Worm (Caenorhabditis elegans) whole organism, young adult: Measurements from ENCODE around the gene vps-29.

ENCODE experiments used
- B0019.2 ChIP-seq: fragments of 200-800 bp; sonication (Bioruptor generic); conservative IDR thresholded peaks from 2 replicates; pipeline ENCODE4 v1.3.6; 2022; ENCODE audit warnings: missing genetic modification reagents, missing genetic modification characterization, missing compliant biosample characterization
- B0261.1 ChIP-seq: sonication (generic microtip); optimal IDR thresholded peaks from 2 replicates; lab custom pipeline; 2016; ENCODE audit warnings: mild to moderate bottlenecking, missing genetic modification characterization, moderate library complexity, missing compliant biosample characterization
- F33H1.4 ChIP-seq: fragments of 200-800 bp; sonication (Bioruptor generic); IDR thresholded peaks from 2 replicates; pipeline ENCODE4 v1.3.6; 2022; ENCODE audit warnings: missing genetic modification reagents, missing genetic modification characterization, missing compliant biosample characterization
- F37B4.10 ChIP-seq: fragments of 200-800 bp; sonication (Bioruptor generic); IDR thresholded peaks from 2 replicates; pipeline ENCODE4 v1.3.6; 2022; ENCODE audit warnings: missing genetic modification characterization, missing compliant biosample characterization
- F49E8.2 ChIP-seq: sonication (generic microtip); optimal IDR thresholded peaks from 3 replicates; lab custom pipeline; 2017; ENCODE audit warnings: missing genetic modification characterization, mild to moderate bottlenecking, missing compliant biosample characterization, antibody characterized with exemption, moderate library complexity; ENCODE audit not compliant: insufficient read depth
- F57A8.1 ChIP-seq: fragments of 200-800 bp; sonication (Bioruptor generic); optimal IDR thresholded peaks from 2 replicates; lab custom pipeline; 2018; ENCODE audit warnings: mild to moderate bottlenecking, missing genetic modification characterization, moderate library complexity, missing compliant biosample characterization
- F57C9.4 ChIP-seq: sonication (generic microtip); optimal IDR thresholded peaks from 2 replicates; lab custom pipeline; 2017; ENCODE audit warnings: mild to moderate bottlenecking, missing genetic modification characterization, missing compliant biosample characterization
- Y53G8AR.9 ChIP-seq: fragments of 200-800 bp; sonication (Bioruptor generic); conservative IDR thresholded peaks from 2 replicates; pipeline ENCODE4 v1.3.6; 2022; ENCODE audit warnings: missing genetic modification reagents, missing genetic modification characterization, missing compliant biosample characterization
- Y56A3A.18 ChIP-seq: fragments of 200-800 bp; sonication (Bioruptor generic); IDR thresholded peaks from 2 replicates; pipeline ENCODE4 v1.3.6; 2022; ENCODE audit warnings: missing genetic modification reagents, missing genetic modification characterization, missing compliant biosample characterization
- aptf-3 ChIP-seq: fragments of 200-800 bp; sonication (Bioruptor generic); IDR thresholded peaks from 2 replicates; pipeline ENCODE4 v1.3.6; 2022; ENCODE audit warnings: missing genetic modification characterization, missing compliant biosample characterization
- athp-1 ChIP-seq: sonication (generic microtip); optimal IDR thresholded peaks from 2 replicates; lab custom pipeline; 2017; ENCODE audit warnings: mild to moderate bottlenecking, missing genetic modification characterization, missing compliant biosample characterization
- ccch-3 ChIP-seq: fragments of 200-800 bp; sonication (Bioruptor generic); optimal IDR thresholded peaks from 2 replicates; lab custom pipeline; 2018; ENCODE audit warnings: mild to moderate bottlenecking, missing genetic modification characterization, missing compliant biosample characterization
- cebp-1 ChIP-seq, 2 experiments: fragments of 200-800 bp in 1 of 2; sonication (Bioruptor generic) in 1 of 2; sonication (generic microtip) in 1 of 2; IDR thresholded peaks in 1 of 2; optimal IDR thresholded peaks in 1 of 2; 2 replicates each; pipeline versions ENCODE4 v1.3.6 to Lab custom; 2017 to 2022; ENCODE audit warnings: missing compliant biosample characterization in 2 of 2, missing genetic modification characterization in 2 of 2, mild to moderate bottlenecking in 1 of 2, missing genetic modification reagents in 1 of 2, moderate library complexity in 1 of 2
- ceh-100 ChIP-seq: fragments of 200-800 bp; sonication (Bioruptor generic); IDR thresholded peaks from 2 replicates; pipeline ENCODE4 v1.3.6; 2022; ENCODE audit warnings: missing genetic modification reagents, missing genetic modification characterization, missing compliant biosample characterization
- ceh-27 ChIP-seq: fragments of 200-800 bp; sonication (Bioruptor generic); optimal IDR thresholded peaks from 2 replicates; lab custom pipeline; 2018; ENCODE audit warnings: mild to moderate bottlenecking, missing genetic modification characterization, moderate library complexity, missing compliant biosample characterization
- ceh-58 ChIP-seq: fragments of 200-800 bp; sonication (Bioruptor generic); IDR thresholded peaks from 2 replicates; pipeline ENCODE4 v1.3.6; 2022; ENCODE audit warnings: missing genetic modification characterization, missing compliant biosample characterization
- chd-7 ChIP-seq: sonication (generic microtip); optimal IDR thresholded peaks from 2 replicates; lab custom pipeline; 2016; ENCODE audit warnings: mild to moderate bottlenecking, missing genetic modification characterization, moderate library complexity, missing compliant biosample characterization
- die-1 ChIP-seq: sonication (generic microtip); optimal IDR thresholded peaks from 2 replicates; lab custom pipeline; 2016; ENCODE audit warnings: missing genotype, mild to moderate bottlenecking, missing genetic modification characterization, missing compliant biosample characterization
- dpl-1 ChIP-seq: fragments of 150-350 bp; optimal IDR thresholded peaks from 2 replicates; lab custom pipeline; 2014; ENCODE audit warnings: missing biosample characterization, missing genetic modification reagents, missing genetic modification characterization
- efl-1 ChIP-seq: fragments of 150-350 bp; optimal IDR thresholded peaks from 2 replicates; lab custom pipeline; 2014; ENCODE audit warnings: missing biosample characterization, missing genetic modification reagents, missing genetic modification characterization
- egl-44 ChIP-seq: fragments of 200-800 bp; sonication (Bioruptor generic); IDR thresholded peaks from 2 replicates; pipeline ENCODE4 v1.3.6; 2022; ENCODE audit warnings: missing genetic modification reagents, missing genetic modification characterization, missing compliant biosample characterization
- ets-4 ChIP-seq: fragments of 200-800 bp; sonication (Bioruptor generic); optimal IDR thresholded peaks from 2 replicates; lab custom pipeline; 2018; ENCODE audit warnings: mild to moderate bottlenecking, missing genetic modification characterization, missing compliant biosample characterization
- hlh-12 ChIP-seq: sonication (generic microtip); optimal IDR thresholded peaks from 2 replicates; lab custom pipeline; 2016; ENCODE audit warnings: missing genetic modification characterization, missing compliant biosample characterization
- hmg-1.2 ChIP-seq: fragments of 200-800 bp; sonication (Bioruptor generic); IDR thresholded peaks from 2 replicates; pipeline ENCODE4 v1.3.6; 2022; ENCODE audit warnings: missing genetic modification reagents, missing genetic modification characterization, missing compliant biosample characterization
- hrde-1 ChIP-seq: sonication (generic microtip); optimal IDR thresholded peaks from 2 replicates; lab custom pipeline; 2016; ENCODE audit warnings: missing genetic modification characterization, mild to moderate bottlenecking, missing compliant biosample characterization, moderate library complexity, missing genotype, missing genetic modification reagents, borderline replicate concordance
- hsf-1 ChIP-seq: fragments of 200-800 bp; sonication (Bioruptor generic); IDR thresholded peaks from 2 replicates; pipeline ENCODE4 v1.3.6; 2022; ENCODE audit warnings: missing genetic modification reagents, missing genetic modification characterization, missing compliant biosample characterization
- let-526 ChIP-seq: fragments of 200-800 bp; sonication (Bioruptor generic); IDR thresholded peaks from 2 replicates; pipeline ENCODE4 v1.3.6; 2022; ENCODE audit warnings: missing genetic modification reagents, missing genetic modification characterization, missing compliant biosample characterization
- let-607 ChIP-seq, 2 experiments: fragments of 200-800 bp in 1 of 2; sonication (Bioruptor generic) in 1 of 2; sonication (generic microtip) in 1 of 2; optimal IDR thresholded peaks; 2 replicates each; lab custom pipeline; 2016 to 2018; ENCODE audit warnings: mild to moderate bottlenecking in 2 of 2, missing compliant biosample characterization in 2 of 2, missing genetic modification characterization in 2 of 2, moderate library complexity in 2 of 2, missing genotype in 1 of 2
- lin-35 ChIP-seq, 3 experiments: fragments of 150-350 bp in 2 of 3; sonication (generic microtip) in 1 of 3; optimal IDR thresholded peaks; 2 replicates each; lab custom pipeline; 2014 to 2018; ENCODE audit warnings: missing biosample characterization in 3 of 3, missing genetic modification characterization in 3 of 3, missing genetic modification reagents in 3 of 3
- lin-40 ChIP-seq: sonication (generic microtip); optimal IDR thresholded peaks from 2 replicates; lab custom pipeline; 2016; ENCODE audit warnings: missing genetic modification characterization, mild to moderate bottlenecking, missing compliant biosample characterization, missing genotype, missing genetic modification reagents
- lir-1 ChIP-seq: fragments of 200-800 bp; sonication (Bioruptor generic); conservative IDR thresholded peaks from 2 replicates; pipeline ENCODE4 v1.3.6; 2022; ENCODE audit warnings: missing genetic modification reagents, missing genetic modification characterization, missing compliant biosample characterization
- lsl-1 ChIP-seq: fragments of 200-800 bp; sonication (Bioruptor generic); optimal IDR thresholded peaks from 2 replicates; lab custom pipeline; 2018; ENCODE audit warnings: mild to moderate bottlenecking, missing genetic modification characterization, moderate library complexity, missing compliant biosample characterization
- nfya-2 ChIP-seq: fragments of 200-800 bp; sonication (Bioruptor generic); IDR thresholded peaks from 2 replicates; pipeline ENCODE4 v1.3.6; 2022; ENCODE audit warnings: missing genetic modification reagents, missing genetic modification characterization, missing compliant biosample characterization
- nfyb-1 ChIP-seq: fragments of 200-800 bp; sonication (Bioruptor generic); IDR thresholded peaks from 2 replicates; pipeline ENCODE4 v1.3.6; 2022; ENCODE audit warnings: missing genetic modification reagents, missing genetic modification characterization, missing compliant biosample characterization
- nhr-179 ChIP-seq: sonication (generic microtip); optimal IDR thresholded peaks from 2 replicates; lab custom pipeline; 2016; ENCODE audit warnings: mild to moderate bottlenecking, missing genetic modification characterization, missing compliant biosample characterization
- nhr-27 ChIP-seq: fragments of 200-800 bp; sonication (Bioruptor generic); optimal IDR thresholded peaks from 2 replicates; lab custom pipeline; 2018; ENCODE audit warnings: mild to moderate bottlenecking, missing genetic modification characterization, moderate library complexity, missing compliant biosample characterization
- nhr-90 ChIP-seq: sonication (generic microtip); optimal IDR thresholded peaks from 2 replicates; lab custom pipeline; 2016; ENCODE audit warnings: missing genotype, mild to moderate bottlenecking, missing genetic modification characterization, missing compliant biosample characterization
- pbrm-1 ChIP-seq: fragments of 200-800 bp; sonication (Bioruptor generic); IDR thresholded peaks from 2 replicates; pipeline ENCODE4 v1.3.6; 2022; ENCODE audit warnings: missing genetic modification reagents, missing genetic modification characterization, missing compliant biosample characterization
- rcor-1 ChIP-seq: fragments of 200-800 bp; sonication (Bioruptor generic); IDR thresholded peaks from 2 replicates; pipeline ENCODE4 v1.3.6; 2022; ENCODE audit warnings: missing genetic modification reagents, missing genetic modification characterization, missing compliant biosample characterization
- rpc-1 ChIP-seq, 2 experiments: fragments of 150-350 bp in 1 of 2; sonication (generic microtip) in 1 of 2; optimal IDR thresholded peaks; 2 replicates each; lab custom pipeline; 2014 to 2018; ENCODE audit warnings: missing biosample characterization in 1 of 2, missing genetic modification characterization in 1 of 2, missing genetic modification reagents in 1 of 2, missing genotype in 1 of 2
- sdz-38 ChIP-seq: sonication (generic microtip); optimal IDR thresholded peaks from 2 replicates; lab custom pipeline; 2016; ENCODE audit warnings: missing genotype, missing genetic modification characterization, missing compliant biosample characterization
- sea-2 ChIP-seq: fragments of 200-800 bp; sonication (Bioruptor generic); IDR thresholded peaks from 2 replicates; pipeline ENCODE4 v1.3.6; 2022; ENCODE audit warnings: missing genetic modification characterization, missing compliant biosample characterization
- snpc-1.3 ChIP-seq: sonication (generic microtip); optimal IDR thresholded peaks from 2 replicates; lab custom pipeline; 2017; ENCODE audit warnings: missing genetic modification characterization, mild to moderate bottlenecking, missing compliant biosample characterization, antibody characterized with exemption, moderate library complexity, missing genotype, missing genetic modification reagents; ENCODE audit not compliant: insufficient read depth
- snpc-3.4 ChIP-seq: sonication (generic microtip); optimal IDR thresholded peaks from 2 replicates; lab custom pipeline; 2017; ENCODE audit warnings: missing genetic modification characterization, mild to moderate bottlenecking, missing compliant biosample characterization, antibody characterized with exemption, moderate library complexity, missing genotype, missing genetic modification reagents
- unc-130 ChIP-seq: sonication (generic microtip); optimal IDR thresholded peaks from 2 replicates; lab custom pipeline; 2016; ENCODE audit warnings: missing genetic modification reagents, missing genetic modification characterization, missing compliant biosample characterization
- xnd-1 ChIP-seq: sonication (generic microtip); optimal IDR thresholded peaks from 2 replicates; lab custom pipeline; 2016; ENCODE audit warnings: missing genotype, missing genetic modification reagents, missing genetic modification characterization, missing compliant biosample characterization
- ztf-26 ChIP-seq: sonication (generic microtip); optimal IDR thresholded peaks from 2 replicates; lab custom pipeline; 2017; ENCODE audit warnings: missing genetic modification characterization, missing compliant biosample characterization

vps-29 gene

DNA sequence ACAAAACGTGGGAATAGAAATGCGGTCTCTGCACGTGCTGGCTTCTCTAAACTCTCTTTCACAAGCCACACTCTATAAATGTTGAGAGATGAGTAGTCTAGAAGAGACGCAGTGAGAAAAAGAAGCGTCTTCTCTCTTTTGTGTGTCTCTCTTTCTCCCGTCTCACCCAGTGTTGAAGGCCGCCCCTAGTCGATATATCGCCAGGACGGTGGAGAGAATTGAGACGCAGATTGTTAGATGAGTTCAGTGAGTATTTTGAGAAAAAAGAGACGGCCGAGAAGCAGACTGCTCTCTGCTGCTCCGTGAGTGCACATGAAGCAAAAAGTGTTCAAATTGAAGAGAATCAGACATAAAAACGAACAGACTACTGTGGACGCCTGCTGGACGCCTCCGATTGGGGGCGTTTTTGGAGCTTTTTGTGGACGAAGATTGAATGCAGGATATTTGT lies 16.3 kb downstream of the vps-29 start (continued):
- no peak for TF ChIP-seq F57A8.1 (GFP tag; lab: Kevin White, UChicago)
- TF ChIP-seq F33H1.4 (GFP tag; lab: Robert Waterston, UW): no peak
- no peak for TF ChIP-seq F57C9.4 (tag; lab: Kevin White, UChicago)
- peak; percentile 5 for TF ChIP-seq nhr-90 (tag; lab: Kevin White, UChicago)
- TF ChIP-seq ceh-100 (GFP tag; lab: Robert Waterston, UW): no peak
- peak; percentile 94 for TF ChIP-seq hmg-1.2 (GFP tag; lab: Robert Waterston, UW)
- peak; percentile 57 for TF ChIP-seq ets-4
- no peak for TF ChIP-seq dpl-1
- peak; percentile 27; the same call in 1 of the 2 replicates for TF ChIP-seq let-526 (GFP tag; lab: Robert Waterston, UW)
- TF ChIP-seq Y56A3A.18: no peak
- no peak for TF ChIP-seq snpc-3.4 (tag; lab: Kevin White, UChicago)
- TF ChIP-seq nhr-179: no peak
- TF ChIP-seq cebp-1 (GFP tag; IDR thresholded peaks at IDR 0.05; lab: Robert Waterston, UW): peak; percentile 62
- peak; percentile 86 for TF ChIP-seq cebp-1 (tag; optimal IDR thresholded peaks at IDR 0.05; lab: Kevin White, UChicago)
- no peak for TF ChIP-seq rpc-1 (optimal IDR thresholded peaks at IDR 0.05; lab: Kevin White, UChicago)
- no peak for TF ChIP-seq rpc-1 (tag; optimal IDR thresholded peaks at IDR 0.05; lab: Kevin White, UChicago)
- no peak for TF ChIP-seq F49E8.2 (tag; lab: Kevin White, UChicago)
- peak; percentile 59 for TF ChIP-seq ztf-26
- no peak for TF ChIP-seq nhr-27 (tag; lab: Kevin White, UChicago)
- TF ChIP-seq efl-1 (GFP tag; lab: Kevin White, UChicago): no peak
- no peak for TF ChIP-seq aptf-3
- TF ChIP-seq snpc-1.3: no peak
- peak; percentile 60; the same call in 1 of the 2 replicates for TF ChIP-seq pbrm-1 (GFP tag; lab: Robert Waterston, UW)
- no peak for TF ChIP-seq B0261.1 (tag; lab: Kevin White, UChicago)
- TF ChIP-seq lsl-1 (GFP tag; lab: Kevin White, UChicago): no peak
- TF ChIP-seq xnd-1 (tag; lab: Kevin White, UChicago): no peak
- TF ChIP-seq lin-35 (GFP tag; optimal IDR thresholded peaks at IDR 0.05; lab: Kevin White, UChicago): peak in 1 of 3 experiments; percentile 77
- peak; percentile 60; the same call in 1 of the 2 replicates for TF ChIP-seq Y53G8AR.9 (GFP tag; lab: Robert Waterston, UW)
- TF ChIP-seq lir-1 (GFP tag; lab: Robert Waterston, UW): 0 out of 2 replicates have a peak, but pooled peaks have one; percentile 30
- TF ChIP-seq sdz-38 (tag; lab: Kevin White, UChicago): no peak
- TF ChIP-seq athp-1: peak; percentile 84
- TF ChIP-seq rcor-1 (GFP tag; lab: Robert Waterston, UW): 0 out of 2 replicates have a peak, but pooled peaks have one; percentile 27
- TF ChIP-seq nfya-2: no peak
- peak; percentile 79 for TF ChIP-seq chd-7 (tag; lab: Kevin White, UChicago)
- no peak for TF ChIP-seq B0019.2 (GFP tag; lab: Robert Waterston, UW)
- TF ChIP-seq lin-40 (tag; lab: Kevin White, UChicago): peak; percentile 90
- no peak for TF ChIP-seq sea-2 (GFP tag; lab: Robert Waterston, UW)
- TF ChIP-seq egl-44 (GFP tag; lab: Robert Waterston, UW): no peak
- TF ChIP-seq hrde-1 (tag; lab: Kevin White, UChicago): no peak
- TF ChIP-seq hsf-1 (GFP tag; lab: Robert Waterston, UW): no peak
- no peak for TF ChIP-seq ccch-3
- TF ChIP-seq hlh-12: no peak
- TF ChIP-seq let-607 (tag; optimal IDR thresholded peaks at IDR 0.05; lab: Kevin White, UChicago): peak in 1 of 2 experiments; percentile 64
- peak; percentile 82 for TF ChIP-seq ceh-27 (GFP tag; lab: Kevin White, UChicago)
- peak; percentile 91 for TF ChIP-seq nfyb-1
- no peak for TF ChIP-seq F37B4.10 (GFP tag; lab: Robert Waterston, UW)
- no peak for TF ChIP-seq die-1 (tag; lab: Kevin White, UChicago)
- TF ChIP-seq unc-130 (GFP tag; lab: Kevin White, UChicago): no peak
- TF ChIP-seq ceh-58 (GFP tag; lab: Robert Waterston, UW): no peak
